Fruit fly (Drosophila melanogaster) whole organism, prepupa: ENCODE data around the gene CheA75a.

Source experiments
- CG11762 ChIP-seq: fragments of 200-800 bp; sonication (Bioruptor generic); optimal IDR thresholded peaks from 3 replicates; lab custom pipeline; 2016; ENCODE audit warnings: missing biosample characterization, missing genetic modification characterization; ENCODE audit not compliant: insufficient read depth
- CG16779 ChIP-seq: fragments of 200-800 bp; sonication (Bioruptor generic); optimal IDR thresholded peaks from 3 replicates; lab custom pipeline; 2017; ENCODE audit warnings: missing biosample characterization, mild to moderate bottlenecking, missing genetic modification characterization
- CG6276 ChIP-seq: fragments of 200-800 bp; sonication (Bioruptor generic); optimal IDR thresholded peaks from 2 replicates; lab custom pipeline; 2017; ENCODE audit warnings: missing biosample characterization, mild to moderate bottlenecking, missing genetic modification characterization
- CG7368 ChIP-seq: fragments of 200-800 bp; sonication (Bioruptor generic); optimal IDR thresholded peaks from 3 replicates; lab custom pipeline; 2016; ENCODE audit warnings: missing biosample characterization, missing genetic modification characterization
- Eip78C ChIP-seq: fragments of 200-800 bp; sonication (Bioruptor generic); peaks from one replicate; lab custom pipeline; 2016; ENCODE audit warnings: missing biosample characterization, missing genetic modification characterization
- Gug ChIP-seq: fragments of 200-800 bp; sonication (Bioruptor generic); IDR thresholded peaks from 2 replicates; pipeline ENCODE4 v1.3.6; 2022; ENCODE audit warnings: missing biosample characterization, missing genetic modification characterization
- Hr38 ChIP-seq: sonication (Bioruptor generic); optimal IDR thresholded peaks from 2 replicates; lab custom pipeline; 2016; ENCODE audit warnings: missing biosample characterization, missing genetic modification characterization
- net ChIP-seq: fragments of 200-800 bp; sonication (Bioruptor generic); optimal IDR thresholded peaks from 3 replicates; lab custom pipeline; 2016; ENCODE audit warnings: missing biosample characterization, missing genetic modification characterization
- pdm3 ChIP-seq: fragments of 200-800 bp; sonication (Bioruptor generic); optimal IDR thresholded peaks from 3 replicates; lab custom pipeline; 2016; ENCODE audit warnings: missing biosample characterization, missing genetic modification characterization
- salr ChIP-seq, 2 experiments: fragments of 200-800 bp; sonication (Bioruptor generic); optimal IDR thresholded peaks; 3 replicates each; lab custom pipeline; 2016 to 2018; ENCODE audit warnings: missing biosample characterization in 2 of 2, missing genetic modification characterization in 2 of 2, mild to moderate bottlenecking in 1 of 2
- svp ChIP-seq: fragments of 200-800 bp; sonication (Bioruptor generic); peaks from one replicate; lab custom pipeline; 2016; ENCODE audit warnings: missing biosample characterization, missing genetic modification characterization

DNA sequence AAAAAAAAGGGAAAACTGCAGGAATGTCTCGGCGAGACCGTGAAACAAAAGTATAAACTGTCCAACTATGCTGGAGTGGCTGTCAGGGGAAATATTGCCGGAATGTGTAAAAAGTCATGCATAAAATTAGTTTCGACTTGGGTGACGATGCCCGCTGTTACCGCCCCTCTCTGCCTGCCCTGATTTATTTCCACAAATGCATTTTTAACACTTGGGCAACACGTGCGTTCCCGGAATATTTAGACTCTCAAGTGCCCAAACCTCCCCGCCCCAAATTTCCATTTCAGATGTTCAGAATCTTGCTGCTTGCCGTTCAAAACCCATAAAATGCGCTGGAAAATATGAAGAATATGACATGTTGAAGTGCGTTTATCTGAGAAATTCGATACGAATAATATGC is 35.0 kb upstream of the CheA75a start:
- TF ChIP-seq CG11762 (GFP tag; lab: Kevin White, UChicago) = no peak
- no peak for TF ChIP-seq Hr38 (GFP tag; lab: Kevin White, UChicago)
- no peak for TF ChIP-seq pdm3 (GFP tag; lab: Kevin White, UChicago)
- TF ChIP-seq CG16779 = no peak
- no peak for TF ChIP-seq CG6276 (GFP tag; lab: Kevin White, UChicago)
- no peak for TF ChIP-seq Eip78C
- no peak for TF ChIP-seq svp
- TF ChIP-seq salr (GFP tag; optimal IDR thresholded peaks at IDR 0.05; lab: Kevin White, UChicago) = no peak
- TF ChIP-seq CG7368 = no peak
- no peak for TF ChIP-seq net
- no peak for TF ChIP-seq Gug (GFP tag; lab: Robert Waterston, UW)
